Fruit fly (Drosophila melanogaster) whole organism, pupa: Measurements from ENCODE around the gene Klp67A.

Experiments
- CG12605 ChIP-seq: fragments of 200-800 bp; sonication (Bioruptor generic); IDR thresholded peaks from 2 replicates; pipeline ENCODE4 v1.3.6; 2022; ENCODE audit warnings: missing biosample characterization, missing genetic modification characterization
- CG14655 ChIP-seq: fragments of 200-800 bp; sonication (Bioruptor generic); optimal IDR thresholded peaks from 3 replicates; lab custom pipeline; 2017; ENCODE audit warnings: mild to moderate bottlenecking, missing biosample characterization, missing genetic modification reagents, missing genetic modification characterization
- CG32121 ChIP-seq: fragments of 200-800 bp; sonication (Bioruptor generic); IDR thresholded peaks from 2 replicates; pipeline ENCODE4 v1.3.6; 2022; ENCODE audit warnings: missing biosample characterization, missing genetic modification characterization
- CG34367 ChIP-seq: fragments of 200-800 bp; sonication (Bioruptor generic); optimal IDR thresholded peaks from 2 replicates; lab custom pipeline; 2018; ENCODE audit warnings: missing biosample characterization, mild to moderate bottlenecking, missing genetic modification characterization
- CG4496 ChIP-seq: fragments of 200-800 bp; sonication (Bioruptor generic); IDR thresholded peaks from 3 replicates; pipeline ENCODE4 v1.3.6; 2022; ENCODE audit warnings: missing biosample characterization, missing genetic modification characterization
- CG8301 ChIP-seq: fragments of 200-800 bp; sonication (Bioruptor generic); optimal IDR thresholded peaks from 2 replicates; lab custom pipeline; 2018; ENCODE audit warnings: missing biosample characterization, mild to moderate bottlenecking, missing genetic modification characterization
- D1 ChIP-seq: fragments of 200-800 bp; sonication (Bioruptor generic); optimal IDR thresholded peaks from 2 replicates; lab custom pipeline; 2018; ENCODE audit warnings: missing biosample characterization, mild to moderate bottlenecking, missing genetic modification characterization, moderate library complexity
- EcR ChIP-seq: fragments of 200-800 bp; sonication (Bioruptor generic); optimal IDR thresholded peaks from 3 replicates; lab custom pipeline; 2019; ENCODE audit warnings: missing biosample characterization, missing genetic modification characterization, mild to moderate bottlenecking, moderate library complexity, missing genetic modification reagents
- Pif1A ChIP-seq: fragments of 200-800 bp; sonication (Bioruptor generic); optimal IDR thresholded peaks from 3 replicates; lab custom pipeline; 2016; ENCODE audit warnings: missing biosample characterization, missing genetic modification characterization
- Pif1B ChIP-seq: fragments of 200-800 bp; sonication (Bioruptor generic); optimal IDR thresholded peaks from 3 replicates; lab custom pipeline; 2016; ENCODE audit warnings: missing biosample characterization, missing genetic modification characterization
- Snoo ChIP-seq: fragments of 200-800 bp; sonication (Bioruptor generic); optimal IDR thresholded peaks from 3 replicates; lab custom pipeline; 2017; ENCODE audit warnings: missing biosample characterization, mild to moderate bottlenecking, missing genetic modification characterization, inconsistent platforms
- fd96Ca ChIP-seq: fragments of 200-800 bp; sonication (Bioruptor generic); IDR thresholded peaks from 3 replicates; pipeline ENCODE4 v1.3.6; 2022; ENCODE audit warnings: missing biosample characterization, missing genetic modification characterization
- gl ChIP-seq: fragments of 200-800 bp; sonication (Bioruptor generic); optimal IDR thresholded peaks from 2 replicates; lab custom pipeline; 2018; ENCODE audit warnings: missing biosample characterization, mild to moderate bottlenecking, missing genetic modification characterization

- TF ChIP-seq CG34367 (tag; lab: Kevin White, UChicago): peak; percentile 44
- peak; percentile 93 for TF ChIP-seq CG4496 (GFP tag; lab: Robert Waterston, UW)
- TF ChIP-seq gl (tag; lab: Kevin White, UChicago): peak; percentile 19
- TF ChIP-seq CG32121 (GFP tag; lab: Robert Waterston, UW): peak; percentile 89
- TF ChIP-seq D1: no peak
- peak; percentile 70 for TF ChIP-seq CG8301 (tag; lab: Kevin White, UChicago)
- TF ChIP-seq CG12605: peak; percentile 81
- peak; percentile 73 for TF ChIP-seq Pif1B
- TF ChIP-seq EcR (GFP tag; lab: Kevin White, UChicago): peak; percentile 90
- peak; percentile 82 for TF ChIP-seq fd96Ca (GFP tag; lab: Robert Waterston, UW)
- peak; percentile 16 for TF ChIP-seq Pif1A (GFP tag; lab: Kevin White, UChicago)
- TF ChIP-seq Snoo (tag; lab: Kevin White, UChicago): peak; percentile 67
- TF ChIP-seq CG14655 (GFP tag; lab: Kevin White, UChicago): peak; percentile 84
Observed at dm6 chr3L:9373374-9374004, 6.6 kb upstream of the Klp67A start.
